Fruit fly (Drosophila melanogaster): ENCODE data around the gene brk.

brk gene

dm6 chrX:7290811-7291515, 16.8 kb upstream of the brk start, which contains the start of gene unc-119 (continued):
- no peak for TF ChIP-seq Ets21C (GFP tag; optimal IDR thresholded peaks at IDR 0.05)
- peak; percentile 48 for TF ChIP-seq CG16779 (tag; optimal IDR thresholded peaks at IDR 0.05)
- peak; percentile 29 for TF ChIP-seq fd59A (GFP tag; optimal IDR thresholded peaks at IDR 0.05)
- peak; percentile 48 for TF ChIP-seq dsx (GFP tag; optimal IDR thresholded peaks at IDR 0.05; ENCODE audit: poor library complexity, severe bottlenecking)
- TF ChIP-seq salr (GFP tag; optimal IDR thresholded peaks at IDR 0.05): no peak
- TF ChIP-seq spab (GFP tag; optimal IDR thresholded peaks at IDR 0.05): peak; percentile 48
- peak; percentile 57 for TF ChIP-seq CG6854 (GFP tag; optimal IDR thresholded peaks at IDR 0.05)
- peak; percentile 24 for TF ChIP-seq net (GFP tag; optimal IDR thresholded peaks at IDR 0.05)
- no peak for TF ChIP-seq CG8632 (GFP tag; optimal IDR thresholded peaks at IDR 0.05)
- peak; percentile 7 for TF ChIP-seq achi (GFP tag; optimal IDR thresholded peaks at IDR 0.05)
- no peak for TF ChIP-seq CG3919 (GFP tag; optimal IDR thresholded peaks at IDR 0.05)
- TF ChIP-seq ss (GFP tag; optimal IDR thresholded peaks at IDR 0.05): peak; percentile 86
- peak; percentile 70 for TF ChIP-seq CG9139 (GFP tag; optimal IDR thresholded peaks at IDR 0.05)
- TF ChIP-seq CG4318 (GFP tag; optimal IDR thresholded peaks at IDR 0.05): no peak
- TF ChIP-seq Gug (GFP tag; IDR thresholded peaks at IDR 0.05): no peak
- TF ChIP-seq CG10631 (GFP tag; optimal IDR thresholded peaks at IDR 0.05): no peak
- TF ChIP-seq CG6163 (GFP tag; IDR thresholded peaks at IDR 0.05): peak; percentile 7; the same call in 1 of the 3 replicates
- TF ChIP-seq svp (GFP tag): no peak
- no peak for TF ChIP-seq Sox102F (GFP tag; optimal IDR thresholded peaks at IDR 0.05)
- TF ChIP-seq CG10669 (GFP tag; optimal IDR thresholded peaks at IDR 0.05): peak; percentile 59
- peak; percentile 52 for TF ChIP-seq CG1621 (tag; optimal IDR thresholded peaks at IDR 0.05)
- peak; percentile 1 for TF ChIP-seq Sox14 (GFP tag; optimal IDR thresholded peaks at IDR 0.05)
- no peak for TF ChIP-seq CG7368 (GFP tag; optimal IDR thresholded peaks at IDR 0.05)
- peak; percentile 25; the same call in 1 of the 2 replicates for TF ChIP-seq CG15336 (GFP tag; IDR thresholded peaks at IDR 0.05)

DNA sequence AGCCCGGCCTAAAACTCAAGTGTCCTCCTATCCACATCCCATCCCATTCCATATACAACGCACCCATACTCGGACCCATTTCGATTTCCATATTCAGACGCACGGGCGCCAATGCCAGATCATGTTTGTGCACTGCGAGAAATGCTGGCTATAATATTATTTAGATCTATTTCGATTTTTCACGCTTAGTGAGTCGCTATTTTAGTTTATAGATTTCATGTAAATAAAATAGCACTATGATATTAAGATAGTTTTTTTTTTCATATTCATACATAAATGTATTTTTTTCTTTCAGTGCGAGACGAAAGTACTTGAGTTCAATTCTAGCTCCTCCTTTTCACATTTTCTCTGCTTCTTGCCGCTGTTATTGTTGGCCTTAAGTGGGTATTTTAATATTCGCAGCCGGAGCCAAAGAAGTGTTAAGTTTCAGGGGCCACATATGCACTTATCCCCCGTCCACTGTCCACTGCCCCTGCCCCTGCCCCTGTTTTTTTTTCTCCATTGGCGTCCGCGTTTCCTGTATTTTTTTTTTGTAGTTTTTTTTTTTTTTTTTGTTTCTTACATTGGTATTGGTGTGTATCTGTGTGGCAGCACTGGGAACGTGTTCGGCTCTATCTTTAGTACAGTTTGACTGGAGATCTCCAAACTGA, 15.8 kb upstream of the brk start:
- TF ChIP-seq CG7368 (GFP tag; optimal IDR thresholded peaks at IDR 0.05): peak; percentile 63
- TF ChIP-seq salr (GFP tag; optimal IDR thresholded peaks at IDR 0.05): peak; percentile 54 to 79
- TF ChIP-seq CG6854 (GFP tag; optimal IDR thresholded peaks at IDR 0.05): peak; percentile 39
- TF ChIP-seq fd85E (GFP tag; optimal IDR thresholded peaks at IDR 0.05): peak; percentile 4
- peak; percentile 72 for TF ChIP-seq fd59A (GFP tag; optimal IDR thresholded peaks at IDR 0.05)
- peak; percentile 68 for TF ChIP-seq lz (GFP tag; optimal IDR thresholded peaks at IDR 0.05)
- peak; percentile 86 to 88 for TF ChIP-seq ss (GFP tag; optimal IDR thresholded peaks at IDR 0.05)
- TF ChIP-seq achi (GFP tag; optimal IDR thresholded peaks at IDR 0.05): peak; percentile 81
- peak; percentile 59 for TF ChIP-seq CG16779 (tag; optimal IDR thresholded peaks at IDR 0.05)
- TF ChIP-seq Sox15 (GFP tag; optimal IDR thresholded peaks at IDR 0.05): peak; percentile 27
- peak; percentile 65 for TF ChIP-seq Hr4 (GFP tag; optimal IDR thresholded peaks at IDR 0.05)
- TF ChIP-seq CG11294 (GFP tag; IDR thresholded peaks at IDR 0.05): 0 out of 2 replicates have a peak, but pooled peaks have one; percentile 14
- peak; percentile 53 for TF ChIP-seq vri (GFP tag; optimal IDR thresholded peaks at IDR 0.05)
- TF ChIP-seq CG9139 (GFP tag; optimal IDR thresholded peaks at IDR 0.05): peak; percentile 81
- TF ChIP-seq CG3032 (tag; optimal IDR thresholded peaks at IDR 0.05): peak; percentile 76
- peak; percentile 48 for TF ChIP-seq CG31627 (GFP tag; optimal IDR thresholded peaks at IDR 0.05)
- TF ChIP-seq Eip75B (GFP tag; optimal IDR thresholded peaks at IDR 0.05): peak; percentile 72
- peak; percentile 40 for TF ChIP-seq CG11902 (GFP tag; optimal IDR thresholded peaks at IDR 0.05)
- peak; percentile 16 for TF ChIP-seq Ets21C (GFP tag; optimal IDR thresholded peaks at IDR 0.05)
- peak; percentile 82 for TF ChIP-seq CG6808 (GFP tag; optimal IDR thresholded peaks at IDR 0.05)
- TF ChIP-seq Met (GFP tag; optimal IDR thresholded peaks at IDR 0.05): peak; percentile 80
- TF ChIP-seq cyc (GFP tag; optimal IDR thresholded peaks at IDR 0.05): peak; percentile 56
- TF ChIP-seq Eip93F (GFP tag; optimal IDR thresholded peaks at IDR 0.05): no peak
- peak; percentile 36 for TF ChIP-seq dac (GFP tag; optimal IDR thresholded peaks at IDR 0.05)
- peak; percentile 79 for TF ChIP-seq dsx (GFP tag; optimal IDR thresholded peaks at IDR 0.05; ENCODE audit: poor library complexity, severe bottlenecking)
- peak; percentile 80 for TF ChIP-seq acj6 (GFP tag; optimal IDR thresholded peaks at IDR 0.05)
- TF ChIP-seq CG8632 (GFP tag; optimal IDR thresholded peaks at IDR 0.05): peak; percentile 72
- TF ChIP-seq CG3919 (GFP tag; optimal IDR thresholded peaks at IDR 0.05): peak; percentile 87
- TF ChIP-seq CG15336 (GFP tag; IDR thresholded peaks at IDR 0.05): peak; percentile 85
- peak; percentile 62 for TF ChIP-seq CG4318 (GFP tag; optimal IDR thresholded peaks at IDR 0.05)
- peak; percentile 74 for TF ChIP-seq CG34406 (GFP tag; optimal IDR thresholded peaks at IDR 0.05)
- TF ChIP-seq Eip78C (GFP tag): peak; percentile 97
- TF ChIP-seq Hr39 (GFP tag; optimal IDR thresholded peaks at IDR 0.05): peak; percentile 56
- peak; percentile 72 for TF ChIP-seq CG10669 (GFP tag; optimal IDR thresholded peaks at IDR 0.05)
- TF ChIP-seq svp (GFP tag): peak; percentile 90
- peak; percentile 69 for TF ChIP-seq Ets96B (tag; optimal IDR thresholded peaks at IDR 0.05)
- peak; percentile 80 for TF ChIP-seq CG32006 (GFP tag; optimal IDR thresholded peaks at IDR 0.05)

Data from whole organism, prepupa.